Worm (Caenorhabditis elegans) whole organism, midembryonic: ENCODE measurements around the gene Y46G5A.7.
"Not testable (repeated sequence)": the region's sequence is repeated elsewhere in the genome, so short reads cannot be mapped to it uniquely, and the experiment has no call there.

Experiments
- T22C8.4 ChIP-seq: fragments of 200-800 bp; sonication (Bioruptor generic); IDR thresholded peaks from 2 replicates; pipeline ENCODE4 v1.3.6; 2022; ENCODE audit warnings: missing genetic modification characterization, missing compliant biosample characterization
- cog-1 ChIP-seq: sonication (generic microtip); optimal IDR thresholded peaks from 2 replicates; lab custom pipeline; 2016; ENCODE audit warnings: missing genetic modification characterization, missing compliant biosample characterization
- flt-1 ChIP-seq: fragments of 200-800 bp; sonication (Bioruptor generic); IDR thresholded peaks from 2 replicates; pipeline ENCODE4 v1.3.6; 2022; ENCODE audit warnings: missing genetic modification characterization, missing compliant biosample characterization
- klf-2 ChIP-seq: fragments of 200-800 bp; sonication (Bioruptor generic); conservative IDR thresholded peaks from 2 replicates; pipeline ENCODE4 v1.3.6; 2022; ENCODE audit warnings: missing genetic modification reagents, missing genetic modification characterization, missing compliant biosample characterization
- med-1 ChIP-seq: sonication (generic microtip); optimal IDR thresholded peaks from 2 replicates; lab custom pipeline; 2017; ENCODE audit warnings: missing genetic modification characterization, mild to moderate bottlenecking, missing compliant biosample characterization, antibody characterized with exemption, missing genetic modification reagents; ENCODE audit not compliant: insufficient read depth
- ref-1 ChIP-seq: fragments of 200-800 bp; sonication (Bioruptor generic); conservative IDR thresholded peaks from 2 replicates; pipeline ENCODE4 v1.3.6; 2022; ENCODE audit warnings: missing genetic modification reagents, missing genetic modification characterization, missing compliant biosample characterization
- tab-1 ChIP-seq: fragments of 200-800 bp; sonication (Bioruptor generic); IDR thresholded peaks from 2 replicates; pipeline ENCODE4 v1.3.6; 2022; ENCODE audit warnings: missing genetic modification characterization, missing compliant biosample characterization
- ztf-23 ChIP-seq: fragments of 200-800 bp; sonication (Bioruptor generic); IDR thresholded peaks from 2 replicates; pipeline ENCODE4 v1.3.6; 2022; ENCODE audit warnings: missing genetic modification reagents, missing genetic modification characterization, missing compliant biosample characterization
- ztf-29 ChIP-seq: fragments of 200-800 bp; sonication (Bioruptor generic); IDR thresholded peaks from 2 replicates; pipeline ENCODE4 v1.3.6; 2022; ENCODE audit warnings: missing genetic modification reagents, missing genetic modification characterization, missing compliant biosample characterization

The Y46G5A.7 gene

DNA sequence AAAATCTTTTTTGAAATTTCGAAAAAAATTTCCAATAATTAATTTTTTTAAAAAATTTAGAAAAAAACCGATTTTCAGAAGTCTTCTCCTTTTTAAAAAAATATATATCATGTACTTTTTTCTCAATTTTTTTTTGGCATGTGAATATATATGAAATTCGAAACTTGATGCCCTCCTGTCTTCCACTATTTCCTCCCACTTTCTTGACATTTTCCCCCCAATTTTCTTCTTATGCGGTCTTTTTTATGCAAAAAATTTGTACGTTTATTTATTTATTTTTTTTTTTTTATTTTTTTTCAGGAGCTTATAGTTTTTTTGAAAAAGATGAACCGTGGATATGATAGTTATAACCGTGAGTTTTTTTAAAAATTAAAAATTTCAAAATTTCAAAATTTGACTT, 4.4 kb upstream of the Y46G5A.7 start, which contains the start of gene cnp-2:
TSS of gene cnp-2 (plus strand) at position 301 of the 400 bp plus-strand sequence.
- no peak for TF ChIP-seq klf-2 (GFP tag; lab: Robert Waterston, UW)
- TF ChIP-seq cog-1 = no peak
- TF ChIP-seq ztf-23 (GFP tag; lab: Robert Waterston, UW) = no peak
- no peak for TF ChIP-seq tab-1 (GFP tag; lab: Robert Waterston, UW)
- TF ChIP-seq flt-1 = no peak
- no peak for TF ChIP-seq ref-1 (GFP tag; lab: Robert Waterston, UW)
- TF ChIP-seq med-1 = no peak
- no peak for TF ChIP-seq T22C8.4 (GFP tag; lab: Robert Waterston, UW)
- no peak for TF ChIP-seq ztf-29 (GFP tag; lab: Robert Waterston, UW)

DNA sequence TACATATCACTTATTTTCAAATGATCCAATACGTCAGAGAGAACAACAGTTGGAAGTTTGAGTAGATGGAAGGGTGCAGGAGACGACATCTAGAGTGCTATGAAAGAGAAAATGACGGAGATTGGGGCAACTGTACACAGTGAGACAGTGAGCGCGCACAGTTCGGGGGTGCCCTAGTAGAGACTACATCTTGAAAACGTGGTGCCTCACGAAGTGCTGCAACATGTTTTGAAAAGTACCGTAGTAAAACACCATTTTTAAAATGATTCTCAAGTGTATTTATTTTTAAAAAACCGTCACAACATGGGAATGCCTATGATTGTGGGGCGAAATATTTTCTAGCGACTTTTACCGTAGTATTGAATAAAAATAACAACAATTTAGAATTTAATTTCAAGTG, 2.4 kb downstream of the Y46G5A.7 start, which contains the start of gene Y46G5A.39:
TSS of gene Y46G5A.39 (minus strand) at position 101 of the 400 bp plus-strand sequence.
- TF ChIP-seq ztf-23 (GFP tag; lab: Robert Waterston, UW); ref-1 (GFP tag; lab: Robert Waterston, UW); cog-1: not testable (repeated sequence)

DNA sequence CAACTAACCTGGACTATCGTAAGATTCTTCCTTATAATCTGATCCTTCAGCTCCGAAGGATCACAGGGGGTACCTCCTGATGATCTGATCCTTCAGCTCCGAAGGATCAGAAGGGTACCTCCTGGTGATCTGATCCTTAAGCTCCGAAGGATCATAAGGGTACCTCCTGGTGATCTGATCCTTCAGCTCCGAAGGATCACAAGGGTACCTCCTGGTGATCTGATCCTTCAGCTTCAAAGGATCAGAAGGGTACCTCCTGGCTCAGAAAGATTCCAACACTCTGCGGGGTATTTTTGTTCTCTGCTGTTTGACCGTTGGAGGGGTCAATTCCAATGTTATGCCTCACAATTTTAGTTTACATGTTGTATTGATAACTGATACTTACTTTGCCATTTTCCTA, 6.4 kb downstream of the Y46G5A.7 start:
- 0 out of 2 replicates have a peak, but pooled peaks have one; percentile 63 for TF ChIP-seq tab-1 (GFP tag; lab: Robert Waterston, UW)

DNA sequence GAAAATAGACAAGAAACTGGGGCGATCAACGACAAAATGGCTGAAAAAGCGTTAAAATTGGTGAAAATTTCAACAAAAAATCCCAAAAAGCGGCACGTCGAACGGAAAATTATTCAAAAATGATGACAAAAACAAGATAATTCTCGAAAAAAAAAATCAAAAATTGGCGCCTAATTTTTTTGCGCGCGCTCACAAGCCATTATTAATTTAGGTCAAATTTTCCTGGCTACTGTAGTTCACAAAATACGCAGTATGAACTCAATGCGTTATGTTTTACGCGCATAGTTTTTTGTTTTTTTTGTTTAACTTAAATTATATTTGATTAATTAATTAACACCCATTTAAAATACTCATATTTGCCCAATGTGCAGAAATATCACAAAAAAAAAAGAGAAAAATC, 16.8 kb downstream of the Y46G5A.7 start:
- TF ChIP-seq tab-1 (GFP tag; lab: Robert Waterston, UW) = no peak
- TF ChIP-seq klf-2 (GFP tag; lab: Robert Waterston, UW) = no peak
- TF ChIP-seq med-1 = no peak
- no peak for TF ChIP-seq flt-1
- TF ChIP-seq ref-1 (GFP tag; lab: Robert Waterston, UW) = no peak
- TF ChIP-seq T22C8.4 (GFP tag; lab: Robert Waterston, UW) = no peak
- no peak for TF ChIP-seq ztf-29 (GFP tag; lab: Robert Waterston, UW)
- TF ChIP-seq ztf-23 (GFP tag; lab: Robert Waterston, UW) = no peak
- no peak for TF ChIP-seq cog-1

DNA sequence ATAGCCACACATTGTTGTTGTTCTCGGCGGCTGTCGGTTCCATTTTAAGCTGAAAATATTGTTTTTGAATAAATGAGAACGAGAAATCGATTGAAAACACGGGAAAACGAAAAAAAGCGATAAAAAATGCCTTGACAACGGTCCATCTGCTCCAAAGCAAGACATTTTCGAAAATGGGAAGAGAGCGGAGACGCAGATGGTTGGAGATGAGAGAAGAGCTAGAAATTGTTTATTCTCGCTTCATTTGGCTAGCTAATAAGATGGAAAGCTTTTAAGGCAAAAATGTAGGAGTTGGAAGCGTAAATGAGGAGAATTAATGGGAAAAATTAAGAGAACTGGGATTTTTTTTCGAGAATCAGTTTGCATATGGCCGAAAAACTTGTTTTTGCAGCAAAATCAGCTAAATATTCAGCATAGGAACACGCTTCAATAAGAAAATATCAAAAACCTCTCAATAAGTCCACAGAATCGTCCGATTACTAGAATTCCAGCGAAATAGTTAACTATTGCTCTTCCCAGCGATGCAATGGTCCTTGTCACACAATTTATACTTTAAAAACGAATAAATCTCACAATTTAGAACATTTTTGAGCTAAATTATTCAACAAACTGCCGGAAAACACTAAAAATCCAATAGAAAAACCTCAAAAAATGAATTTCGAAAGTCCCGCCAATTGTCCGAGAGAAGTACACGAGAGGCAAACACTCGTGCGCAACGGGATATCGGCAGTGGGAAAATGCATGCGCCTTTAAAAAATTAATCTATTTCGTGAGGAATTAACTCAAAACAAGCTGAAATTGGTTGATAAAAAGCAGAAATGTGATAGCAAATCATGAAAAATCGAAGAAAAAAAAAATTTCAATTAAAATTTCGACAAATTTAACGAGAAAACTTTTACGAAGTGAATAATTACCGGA, 17.6 kb downstream of the Y46G5A.7 start, which contains the start of gene pisy-1:
TSS of gene pisy-1 (minus strand) at position 51 of the 918 bp plus-strand sequence.
- TF ChIP-seq med-1 (no peak), flt-1 (no peak), tab-1 (GFP tag; lab: Robert Waterston, UW) (no peak), T22C8.4 (GFP tag; lab: Robert Waterston, UW) (no peak), cog-1 (peak; percentile 19)

DNA sequence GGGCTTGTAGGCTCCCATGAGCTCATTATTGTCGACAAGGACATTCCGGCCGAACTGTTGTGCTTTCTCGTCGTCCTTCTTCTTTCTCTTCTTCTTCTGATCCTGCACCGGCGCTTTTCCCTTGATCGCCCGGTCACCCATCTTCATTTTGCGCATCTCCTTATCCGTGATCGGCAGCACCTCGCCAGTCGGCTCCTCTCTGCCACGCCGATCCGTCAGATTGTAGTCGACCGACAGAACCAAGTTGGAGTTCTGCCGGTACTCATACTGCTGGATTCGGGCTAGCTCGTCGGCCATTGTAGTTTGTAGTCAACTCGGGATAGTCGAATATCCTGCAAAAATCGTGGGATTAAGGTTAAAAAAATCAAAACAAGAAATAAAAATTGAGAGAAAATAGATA, 19.6 kb downstream of the Y46G5A.7 start, which contains the start of gene snrp-200:
TSS of gene snrp-200 (minus strand) at position 332 of the 400 bp plus-strand sequence.
- TF ChIP-seq T22C8.4 (GFP tag; lab: Robert Waterston, UW) = no peak
- TF ChIP-seq tab-1 (GFP tag; lab: Robert Waterston, UW) = no peak
- no peak for TF ChIP-seq klf-2 (GFP tag; lab: Robert Waterston, UW)
- TF ChIP-seq cog-1 = no peak
- no peak for TF ChIP-seq ref-1 (GFP tag; lab: Robert Waterston, UW)
- no peak for TF ChIP-seq ztf-23 (GFP tag; lab: Robert Waterston, UW)
- no peak for TF ChIP-seq med-1
- no peak for TF ChIP-seq flt-1
- no peak for TF ChIP-seq ztf-29 (GFP tag; lab: Robert Waterston, UW)

DNA sequence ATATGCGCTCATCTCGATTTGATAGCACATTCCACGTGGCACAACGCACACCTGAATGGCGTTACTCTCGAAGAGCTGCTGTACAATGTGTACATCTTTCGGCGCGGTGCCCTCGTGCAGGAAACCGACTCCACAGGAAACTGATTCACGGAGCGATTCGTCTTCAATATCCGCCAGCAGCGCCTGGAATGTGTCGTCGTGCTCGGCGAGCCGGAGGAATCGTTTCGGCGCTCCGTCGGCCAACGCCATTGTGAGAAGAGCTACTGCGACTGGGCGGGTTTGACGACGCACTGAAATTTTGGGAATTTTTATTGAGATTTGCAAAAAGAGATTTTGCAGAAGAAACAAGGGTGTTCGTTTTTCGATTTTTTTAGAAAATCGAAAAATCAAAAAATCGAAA, 26.2 kb downstream of the Y46G5A.7 start:
- no peak for TF ChIP-seq med-1
- no peak for TF ChIP-seq ztf-29 (GFP tag; lab: Robert Waterston, UW)
- TF ChIP-seq klf-2 (GFP tag; lab: Robert Waterston, UW) = no peak
- no peak for TF ChIP-seq T22C8.4 (GFP tag; lab: Robert Waterston, UW)
- TF ChIP-seq ztf-23 (GFP tag; lab: Robert Waterston, UW) = no peak
- no peak for TF ChIP-seq flt-1
- no peak for TF ChIP-seq cog-1
- TF ChIP-seq tab-1 (GFP tag; lab: Robert Waterston, UW) = no peak
- no peak for TF ChIP-seq ref-1 (GFP tag; lab: Robert Waterston, UW)

DNA sequence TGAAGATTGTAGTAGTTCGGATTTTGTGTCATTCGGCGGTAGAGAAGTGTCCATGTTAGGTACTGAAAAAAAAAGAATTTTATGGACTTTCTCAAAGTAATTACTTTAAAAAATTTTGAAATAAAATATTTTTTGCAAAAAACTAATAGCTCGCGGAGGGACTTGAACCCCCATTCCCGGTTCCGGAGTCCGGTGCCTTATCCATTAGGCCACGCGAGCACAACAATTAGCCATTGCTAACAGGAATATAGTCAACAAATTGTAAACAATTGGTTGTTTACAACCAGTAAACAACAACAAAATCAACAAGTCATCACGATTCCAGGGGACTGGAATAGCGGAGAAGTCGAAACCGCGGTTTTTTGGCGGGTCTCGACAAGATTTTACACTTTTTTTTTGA, 27.5 kb downstream of the Y46G5A.7 start:
- TF ChIP-seq ref-1 (GFP tag; lab: Robert Waterston, UW) (no peak), tab-1 (GFP tag; lab: Robert Waterston, UW) (no peak), cog-1 (no peak), flt-1 (no peak), ztf-23 (GFP tag; lab: Robert Waterston, UW) (no peak), med-1 (no peak), T22C8.4 (GFP tag; lab: Robert Waterston, UW) (no peak), klf-2 (GFP tag; lab: Robert Waterston, UW) (no peak), ztf-29 (GFP tag; lab: Robert Waterston, UW) (no peak)

DNA sequence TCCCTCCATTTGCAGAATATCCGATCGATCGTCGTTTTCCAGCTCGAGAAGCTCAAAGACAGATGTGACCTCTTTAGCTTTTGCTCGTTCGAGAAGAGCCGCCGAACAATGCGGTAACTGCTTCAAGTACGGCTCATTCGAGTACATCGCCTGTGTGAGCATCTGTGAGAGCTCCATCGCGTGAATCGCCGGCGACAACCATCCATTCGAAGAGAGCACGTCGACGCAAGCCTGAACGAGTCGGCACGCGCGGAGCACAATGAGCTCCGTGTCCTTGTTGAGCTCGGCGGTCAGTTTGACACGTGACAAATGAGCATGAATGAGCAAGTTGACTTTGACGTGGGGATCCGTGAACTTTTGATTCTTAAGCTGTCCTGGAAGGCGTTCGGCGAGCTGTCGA, 28.3 kb downstream of the Y46G5A.7 start:
- TF ChIP-seq klf-2 (GFP tag; lab: Robert Waterston, UW) (no peak), tab-1 (GFP tag; lab: Robert Waterston, UW) (no peak), ztf-29 (GFP tag; lab: Robert Waterston, UW) (no peak), ztf-23 (GFP tag; lab: Robert Waterston, UW) (no peak), flt-1 (no peak), T22C8.4 (GFP tag; lab: Robert Waterston, UW) (no peak)

DNA sequence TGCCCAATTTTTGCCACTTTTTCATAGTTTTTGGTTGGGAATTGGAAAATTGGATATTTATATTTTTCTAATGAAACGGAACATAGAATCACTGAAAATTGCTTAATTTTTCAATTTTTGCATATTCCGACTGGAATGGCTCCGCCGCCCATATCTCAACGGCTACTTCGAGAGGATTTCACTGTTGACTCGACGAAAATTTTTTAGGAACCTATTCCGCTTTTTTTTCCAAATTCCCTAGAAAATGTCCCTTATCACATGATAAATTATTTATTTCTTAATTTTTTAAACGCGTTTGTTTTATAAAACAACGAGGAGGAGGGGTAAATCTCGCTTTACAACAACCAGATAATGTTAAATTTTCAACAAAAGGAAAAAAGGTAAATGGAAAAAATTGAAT, 29.4 kb downstream of the Y46G5A.7 start:
- no peak for TF ChIP-seq cog-1
- no peak for TF ChIP-seq ztf-23 (GFP tag; lab: Robert Waterston, UW)
- TF ChIP-seq T22C8.4 (GFP tag; lab: Robert Waterston, UW) = no peak
- no peak for TF ChIP-seq tab-1 (GFP tag; lab: Robert Waterston, UW)
- no peak for TF ChIP-seq flt-1
- TF ChIP-seq ztf-29 (GFP tag; lab: Robert Waterston, UW) = no peak
- TF ChIP-seq ref-1 (GFP tag; lab: Robert Waterston, UW) = no peak
- no peak for TF ChIP-seq med-1
- TF ChIP-seq klf-2 (GFP tag; lab: Robert Waterston, UW) = no peak
